Worm (Caenorhabditis elegans): ENCODE measurements around the gene B0238.15.

B0238.15 gene

ce11 chrV:5204127-5204526 is 35.9 kb upstream of the B0238.15 start, which contains the start of gene ttc-37 (continued):
- no peak for TF ChIP-seq elt-2 (tag; optimal IDR thresholded peaks at IDR 0.05)
- peak; percentile 15 for TF ChIP-seq blmp-1 (tag; optimal IDR thresholded peaks at IDR 0.05)

- TF ChIP-seq efl-1 (optimal IDR thresholded peaks at IDR 0.05) (no peak), efl-1 (GFP tag; optimal IDR thresholded peaks at IDR 0.05 in 1 of 2) (peak in 1 of 2 experiments; percentile 16), nhr-85 (tag) (peak; percentile 27), ces-1 (GFP tag; optimal IDR thresholded peaks at IDR 0.05) (no peak), nhr-77 (tag; optimal IDR thresholded peaks at IDR 0.05) (no peak), mef-2 (tag; optimal IDR thresholded peaks at IDR 0.05) (no peak), nhr-90 (tag; optimal IDR thresholded peaks at IDR 0.05; ENCODE audit: poor library complexity) (no peak), ceh-82 (tag; optimal IDR thresholded peaks at IDR 0.05) (no peak), lsy-2 (tag; optimal IDR thresholded peaks at IDR 0.05) (no peak), nhr-76 (tag; optimal IDR thresholded peaks at IDR 0.05) (no peak), ets-5 (GFP tag; IDR thresholded peaks at IDR 0.05) (no peak), unc-86 (tag; optimal IDR thresholded peaks at IDR 0.05) (no peak), ceh-8 (GFP tag; optimal IDR thresholded peaks at IDR 0.05) (no peak), zag-1 (tag; optimal IDR thresholded peaks at IDR 0.05) (no peak)
These were observed 26.3 kb upstream of the B0238.15 start for ce11 chrV:5213674-5214073.

DNA sequence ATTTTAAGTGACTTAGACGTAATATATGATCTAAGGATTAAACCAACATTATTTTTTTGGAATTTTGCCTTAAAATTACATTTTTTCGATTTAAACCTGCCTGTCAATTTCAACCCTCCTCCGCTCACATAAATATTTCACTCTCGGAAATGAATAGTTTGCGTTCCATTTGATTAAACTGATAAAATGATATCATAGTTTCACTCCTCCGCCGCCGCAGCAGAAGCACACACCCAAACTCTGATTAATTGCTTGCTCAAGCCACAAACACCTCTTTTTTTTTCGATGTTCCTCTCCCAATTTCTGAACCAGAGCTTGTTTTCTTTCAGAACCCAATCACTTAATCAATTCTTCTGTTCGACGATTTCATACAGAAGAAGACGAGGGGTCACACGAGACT is 17.0 kb upstream of the B0238.15 start, which contains the start of gene Y49G5B.1:
TSS of gene Y49G5B.1 (plus strand) at position 324 of the 400 bp plus-strand sequence.
- TF ChIP-seq mdl-1 (tag; optimal IDR thresholded peaks at IDR 0.05) (no peak), pqm-1 (tag; optimal IDR thresholded peaks at IDR 0.05) (no peak), ets-5 (GFP tag; IDR thresholded peaks at IDR 0.05) (no peak), skn-1 (tag; optimal IDR thresholded peaks at IDR 0.05) (no peak), aly-2 (tag; optimal IDR thresholded peaks at IDR 0.05) (no peak), nhr-90 (tag; optimal IDR thresholded peaks at IDR 0.05; ENCODE audit: poor library complexity) (no peak), ama-1 (optimal IDR thresholded peaks at IDR 0.05) (no peak), aha-1 (tag; optimal IDR thresholded peaks at IDR 0.05) (no peak), unc-86 (tag; optimal IDR thresholded peaks at IDR 0.05) (no peak), hlh-17 (GFP tag; optimal IDR thresholded peaks at IDR 0.05; ENCODE audit: borderline replicate concordance) (no peak), fkh-4 (tag; optimal IDR thresholded peaks at IDR 0.05; ENCODE audit: borderline replicate concordance) (no peak), mab-9 (GFP tag; IDR thresholded peaks at IDR 0.05) (no peak), isw-1 (GFP tag; IDR thresholded peaks at IDR 0.05) (no peak), lin-35 (GFP tag; optimal IDR thresholded peaks at IDR 0.05) (no peak), lin-13 (GFP tag; optimal IDR thresholded peaks at IDR 0.05) (no peak), C04F5.9 (tag; optimal IDR thresholded peaks at IDR 0.05) (no peak), nhr-71 (tag; optimal IDR thresholded peaks at IDR 0.05) (no peak)

- TF ChIP-seq nhr-11 (tag; optimal IDR thresholded peaks at IDR 0.05) (no peak), nhr-12 (tag; optimal IDR thresholded peaks at IDR 0.05) (no peak), nhr-85 (tag) (peak; percentile 64), rnt-1 (tag; optimal IDR thresholded peaks at IDR 0.05) (no peak), blmp-1 (tag; optimal IDR thresholded peaks at IDR 0.05) (peak; percentile 36), lin-14 (GFP tag; optimal IDR thresholded peaks at IDR 0.05) (peak; percentile 41), unc-98 (GFP tag; IDR thresholded peaks at IDR 0.05) (no peak), mef-2 (tag; optimal IDR thresholded peaks at IDR 0.05) (no peak), ceh-63 (GFP tag; optimal IDR thresholded peaks at IDR 0.05) (no peak), efl-1 (optimal IDR thresholded peaks at IDR 0.05) (no peak), efl-1 (GFP tag; optimal IDR thresholded peaks at IDR 0.05 in 1 of 2) (peak in 1 of 2 experiments; percentile 90), ces-1 (GFP tag; optimal IDR thresholded peaks at IDR 0.05) (no peak), fos-1 (tag; optimal IDR thresholded peaks at IDR 0.05) (no peak)
These were observed 14.3 kb upstream of the B0238.15 start for ce11 chrV:5225660-5226059.

ce11 chrV:5228513-5228912 is 11.5 kb upstream of the B0238.15 start:
- TF ChIP-seq nhr-71 (tag; optimal IDR thresholded peaks at IDR 0.05) (peak; percentile 10), tbx-2 (tag; optimal IDR thresholded peaks at IDR 0.05) (peak; percentile 44), lin-35 (GFP tag; optimal IDR thresholded peaks at IDR 0.05) (no peak), nhr-77 (tag; optimal IDR thresholded peaks at IDR 0.05) (peak; percentile 72), unc-98 (GFP tag; IDR thresholded peaks at IDR 0.05) (no peak), egl-27 (tag; optimal IDR thresholded peaks at IDR 0.05) (no peak), F16B12.6 (tag; optimal IDR thresholded peaks at IDR 0.05) (no peak), lin-14 (GFP tag; optimal IDR thresholded peaks at IDR 0.05) (peak; percentile 17)
